Worm (Caenorhabditis elegans) whole organism, young adult: Measurements from ENCODE around the gene ace-4.

Experiments
- C06A6.2 ChIP-seq: fragments of 200-800 bp; sonication (Bioruptor generic); conservative IDR thresholded peaks from 2 replicates; pipeline ENCODE4 v1.3.6; 2022; ENCODE audit warnings: missing genetic modification characterization, missing compliant biosample characterization
- F10E7.11 ChIP-seq: sonication (generic microtip); optimal IDR thresholded peaks from 2 replicates; lab custom pipeline; 2017; ENCODE audit warnings: mild to moderate bottlenecking, missing genetic modification characterization, moderate library complexity, missing compliant biosample characterization
- F22D6.2 ChIP-seq: sonication (generic microtip); optimal IDR thresholded peaks from 2 replicates; lab custom pipeline; 2016; ENCODE audit warnings: mild to moderate bottlenecking, missing genetic modification characterization, missing compliant biosample characterization
- F23B12.7 ChIP-seq: sonication (generic microtip); optimal IDR thresholded peaks from 2 replicates; lab custom pipeline; 2017; ENCODE audit warnings: missing genetic modification characterization, mild to moderate bottlenecking, missing compliant biosample characterization, antibody characterized with exemption, moderate library complexity; ENCODE audit not compliant: insufficient read depth
- akir-1 ChIP-seq: fragments of 200-800 bp; sonication (Bioruptor generic); optimal IDR thresholded peaks from 2 replicates; lab custom pipeline; 2018; ENCODE audit warnings: mild to moderate bottlenecking, missing genetic modification characterization, moderate library complexity, missing compliant biosample characterization
- aptf-3 ChIP-seq: fragments of 200-800 bp; sonication (Bioruptor generic); IDR thresholded peaks from 2 replicates; pipeline ENCODE4 v1.3.6; 2022; ENCODE audit warnings: missing genetic modification characterization, missing compliant biosample characterization
- atf-7 ChIP-seq: sonication (generic microtip); optimal IDR thresholded peaks from 2 replicates; lab custom pipeline; 2017; ENCODE audit warnings: mild to moderate bottlenecking, missing genetic modification characterization, missing compliant biosample characterization
- ceh-40 ChIP-seq: fragments of 200-800 bp; sonication (Bioruptor generic); IDR thresholded peaks from 2 replicates; pipeline ENCODE4 v1.3.6; 2022; ENCODE audit warnings: missing genetic modification characterization, missing compliant biosample characterization
- ceh-79 ChIP-seq: sonication (generic microtip); optimal IDR thresholded peaks from 2 replicates; lab custom pipeline; 2017; ENCODE audit warnings: mild to moderate bottlenecking, missing genetic modification characterization, missing compliant biosample characterization
- hmg-1.2 ChIP-seq: fragments of 200-800 bp; sonication (Bioruptor generic); IDR thresholded peaks from 2 replicates; pipeline ENCODE4 v1.3.6; 2022; ENCODE audit warnings: missing genetic modification reagents, missing genetic modification characterization, missing compliant biosample characterization
- lin-35 ChIP-seq, 3 experiments: fragments of 150-350 bp in 2 of 3; sonication (generic microtip) in 1 of 3; optimal IDR thresholded peaks; 2 replicates each; lab custom pipeline; 2014 to 2018; ENCODE audit warnings: missing biosample characterization in 3 of 3, missing genetic modification characterization in 3 of 3, missing genetic modification reagents in 3 of 3
- lin-40 ChIP-seq: sonication (generic microtip); optimal IDR thresholded peaks from 2 replicates; lab custom pipeline; 2016; ENCODE audit warnings: missing genetic modification characterization, mild to moderate bottlenecking, missing compliant biosample characterization, missing genotype, missing genetic modification reagents
- madf-8 ChIP-seq: fragments of 200-800 bp; sonication (Bioruptor generic); conservative IDR thresholded peaks from 2 replicates; pipeline ENCODE4 v1.3.6; 2022; ENCODE audit warnings: missing genetic modification reagents, missing genetic modification characterization, missing compliant biosample characterization
- mel-28 ChIP-seq: sonication (generic microtip); optimal IDR thresholded peaks from 2 replicates; lab custom pipeline; 2016; ENCODE audit warnings: borderline replicate concordance, mild to moderate bottlenecking, missing genetic modification characterization, missing compliant biosample characterization
- nfya-2 ChIP-seq: fragments of 200-800 bp; sonication (Bioruptor generic); IDR thresholded peaks from 2 replicates; pipeline ENCODE4 v1.3.6; 2022; ENCODE audit warnings: missing genetic modification reagents, missing genetic modification characterization, missing compliant biosample characterization
- tbx-9 ChIP-seq: sonication (generic microtip); optimal IDR thresholded peaks from 2 replicates; lab custom pipeline; 2016; ENCODE audit warnings: borderline replicate concordance, missing genetic modification characterization, inconsistent platforms, missing compliant biosample characterization

Gene ace-4

DNA sequence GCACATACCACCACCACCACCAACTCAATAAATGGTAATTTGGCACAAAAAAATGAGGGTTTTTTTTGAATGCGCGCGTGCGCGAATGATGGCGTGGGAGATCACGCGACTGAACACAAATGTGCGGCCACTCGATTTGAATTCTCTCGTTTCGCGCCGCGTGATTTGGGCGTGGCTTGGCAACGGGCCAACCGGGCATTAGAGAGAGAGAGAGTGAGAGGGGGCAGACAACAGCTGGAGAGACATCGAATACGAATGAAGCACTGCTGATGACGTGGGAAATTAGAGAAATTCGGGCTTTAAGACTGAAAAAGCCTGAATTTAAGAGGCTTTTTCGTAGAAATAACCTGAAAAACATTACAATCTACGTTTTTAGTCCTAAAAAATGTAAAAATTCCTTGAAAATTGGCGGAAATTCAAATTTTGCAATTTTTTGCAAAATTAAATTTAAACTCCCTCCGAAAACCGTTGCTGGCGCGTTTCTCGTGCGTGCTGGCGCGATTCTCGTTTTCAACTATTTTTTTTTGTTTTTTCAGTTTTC is 53.6 kb downstream of the ace-4 start (continued):
- TF ChIP-seq ceh-40 (GFP tag; lab: Robert Waterston, UW) (peak; percentile 52; the same call in 1 of the 2 replicates), mel-28 (tag; lab: Kevin White, UChicago) (peak; percentile 84), lin-35 (GFP tag; optimal IDR thresholded peaks at IDR 0.05; lab: Kevin White, UChicago) (peak; percentile 32 to 93 (median 87)), madf-8 (GFP tag; lab: Robert Waterston, UW) (peak; percentile 87), akir-1 (GFP tag; lab: Kevin White, UChicago) (no peak), F22D6.2 (tag; lab: Kevin White, UChicago) (peak; percentile 89), aptf-3 (GFP tag; lab: Robert Waterston, UW) (no peak), C06A6.2 (GFP tag; lab: Robert Waterston, UW) (peak; percentile 91), ceh-79 (tag; lab: Kevin White, UChicago) (peak; percentile 88), nfya-2 (GFP tag; lab: Robert Waterston, UW) (0 out of 2 replicates have a peak, but pooled peaks have one; percentile 69), lin-40 (tag; lab: Kevin White, UChicago) (peak; percentile 97), hmg-1.2 (GFP tag; lab: Robert Waterston, UW) (peak; percentile 77), F23B12.7 (tag; lab: Kevin White, UChicago) (no peak), F10E7.11 (tag; lab: Kevin White, UChicago) (peak; percentile 88)

DNA sequence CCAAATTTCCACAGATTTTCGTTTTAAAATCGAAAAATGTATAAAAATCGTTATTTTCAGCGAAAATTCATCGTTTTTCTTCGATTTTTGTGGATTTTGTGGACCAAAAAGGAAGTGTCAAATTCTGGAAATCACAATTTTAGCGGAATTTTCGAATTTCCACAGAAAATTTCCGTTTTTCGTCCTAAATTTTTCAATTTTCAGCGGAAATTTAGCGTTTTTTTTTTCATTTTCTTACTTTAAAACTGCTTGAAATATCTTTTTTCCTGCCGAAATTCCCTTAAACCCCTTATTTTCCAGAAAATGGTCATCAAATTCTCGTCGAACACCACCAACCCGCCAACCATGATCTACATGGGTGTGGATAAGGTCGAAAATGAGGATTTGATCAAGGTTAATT is 54.2 kb downstream of the ace-4 start, which contains the start of gene Y54G11A.2:
TSS of gene Y54G11A.2 (plus strand) at position 301 of the 400 bp plus-strand sequence.
- TF ChIP-seq atf-7 (tag; lab: Kevin White, UChicago), result no peak
- TF ChIP-seq tbx-9 (tag; lab: Kevin White, UChicago), result no peak
